Fruit fly (Drosophila melanogaster) whole organism, prepupa: ENCODE measurements around the gene Stt3B.

Source experiments
- Blimp-1 ChIP-seq: fragments of 200-800 bp; sonication (Bioruptor generic); optimal IDR thresholded peaks from 3 replicates; lab custom pipeline; 2017; ENCODE audit warnings: missing biosample characterization, missing genetic modification characterization, mild to moderate bottlenecking, moderate library complexity, missing genetic modification reagents
- CG10631 ChIP-seq: fragments of 200-800 bp; sonication (Bioruptor generic); optimal IDR thresholded peaks from 2 replicates; lab custom pipeline; 2016; ENCODE audit warnings: missing biosample characterization, missing genetic modification characterization
- CG10669 ChIP-seq: fragments of 200-800 bp; sonication (Bioruptor generic); optimal IDR thresholded peaks from 3 replicates; lab custom pipeline; 2018; ENCODE audit warnings: missing biosample characterization, mild to moderate bottlenecking, missing genetic modification characterization, moderate library complexity
- CG11294 ChIP-seq: fragments of 200-800 bp; sonication (Bioruptor generic); IDR thresholded peaks from 2 replicates; pipeline ENCODE4 v1.3.6; 2022; ENCODE audit warnings: missing biosample characterization, missing genetic modification characterization
- CG11762 ChIP-seq: fragments of 200-800 bp; sonication (Bioruptor generic); optimal IDR thresholded peaks from 3 replicates; lab custom pipeline; 2016; ENCODE audit warnings: missing biosample characterization, missing genetic modification characterization; ENCODE audit not compliant: insufficient read depth
- CG11902 ChIP-seq: fragments of 200-800 bp; sonication (Bioruptor generic); optimal IDR thresholded peaks from 3 replicates; lab custom pipeline; 2016; ENCODE audit warnings: missing biosample characterization, missing genetic modification characterization
- CG15336 ChIP-seq: fragments of 200-800 bp; sonication (Bioruptor generic); IDR thresholded peaks from 2 replicates; pipeline ENCODE4 v1.3.6; 2022; ENCODE audit warnings: missing biosample characterization, missing genetic modification characterization
- CG1621 ChIP-seq: fragments of 200-800 bp; sonication (Bioruptor generic); optimal IDR thresholded peaks from 3 replicates; lab custom pipeline; 2018; ENCODE audit warnings: missing biosample characterization, mild to moderate bottlenecking, missing genetic modification characterization
- CG16779 ChIP-seq: fragments of 200-800 bp; sonication (Bioruptor generic); optimal IDR thresholded peaks from 3 replicates; lab custom pipeline; 2017; ENCODE audit warnings: missing biosample characterization, mild to moderate bottlenecking, missing genetic modification characterization
- CG3032 ChIP-seq: fragments of 200-800 bp; optimal IDR thresholded peaks from 2 replicates; lab custom pipeline; 2019; ENCODE audit warnings: missing biosample characterization, mild to moderate bottlenecking, missing genetic modification characterization, moderate library complexity
- CG31627 ChIP-seq: fragments of 200-800 bp; sonication (Bioruptor generic); optimal IDR thresholded peaks from 3 replicates; lab custom pipeline; 2016; ENCODE audit warnings: missing biosample characterization, missing genetic modification characterization
- CG32006 ChIP-seq: fragments of 200-800 bp; sonication (Bioruptor generic); optimal IDR thresholded peaks from 3 replicates; lab custom pipeline; 2017; ENCODE audit warnings: missing biosample characterization, mild to moderate bottlenecking, missing genetic modification characterization
- CG34406 ChIP-seq: fragments of 200-800 bp; sonication (Bioruptor generic); optimal IDR thresholded peaks from 3 replicates; lab custom pipeline; 2016; ENCODE audit warnings: missing biosample characterization, missing genetic modification characterization
- CG3919 ChIP-seq: fragments of 200-800 bp; sonication (Bioruptor generic); optimal IDR thresholded peaks from 3 replicates; lab custom pipeline; 2016; ENCODE audit warnings: missing biosample characterization, missing genetic modification characterization
- CG4318 ChIP-seq: fragments of 200-800 bp; sonication (Bioruptor generic); optimal IDR thresholded peaks from 3 replicates; lab custom pipeline; 2017; ENCODE audit warnings: missing biosample characterization, mild to moderate bottlenecking, missing genetic modification characterization
- CG6163 ChIP-seq: fragments of 200-800 bp; sonication (Bioruptor generic); IDR thresholded peaks from 3 replicates; pipeline ENCODE4 v1.3.6; 2022; ENCODE audit warnings: missing biosample characterization, missing genetic modification characterization
- CG6276 ChIP-seq: fragments of 200-800 bp; sonication (Bioruptor generic); optimal IDR thresholded peaks from 2 replicates; lab custom pipeline; 2017; ENCODE audit warnings: missing biosample characterization, mild to moderate bottlenecking, missing genetic modification characterization
- CG6792 ChIP-seq: fragments of 200-800 bp; sonication (Bioruptor generic); optimal IDR thresholded peaks from 3 replicates; lab custom pipeline; 2016; ENCODE audit warnings: missing biosample characterization, missing genetic modification characterization
- CG6808 ChIP-seq: fragments of 200-800 bp; sonication (Bioruptor generic); optimal IDR thresholded peaks from 3 replicates; lab custom pipeline; 2017; ENCODE audit warnings: missing biosample characterization, missing genetic modification characterization, mild to moderate bottlenecking, moderate library complexity, missing genetic modification reagents
- CG6854 ChIP-seq: fragments of 200-800 bp; sonication (Bioruptor generic); optimal IDR thresholded peaks from 2 replicates; lab custom pipeline; 2017; ENCODE audit warnings: missing biosample characterization, mild to moderate bottlenecking, missing genetic modification characterization
- CG8119 ChIP-seq: fragments of 200-800 bp; sonication (Bioruptor generic); IDR thresholded peaks from 3 replicates; pipeline ENCODE4 v1.3.6; 2022; ENCODE audit warnings: missing biosample characterization, missing genetic modification characterization
- CG8319 ChIP-seq: fragments of 200-800 bp; sonication (Bioruptor generic); optimal IDR thresholded peaks from 3 replicates; lab custom pipeline; 2016; ENCODE audit warnings: missing biosample characterization, missing genetic modification characterization
- CG9139 ChIP-seq: fragments of 200-800 bp; sonication (Bioruptor generic); optimal IDR thresholded peaks from 3 replicates; lab custom pipeline; 2017; ENCODE audit warnings: missing biosample characterization, mild to moderate bottlenecking, missing genetic modification characterization
- Eip75B ChIP-seq: fragments of 200-800 bp; sonication (Bioruptor generic); optimal IDR thresholded peaks from 3 replicates; lab custom pipeline; 2016; ENCODE audit warnings: missing biosample characterization, missing genetic modification characterization
- Eip78C ChIP-seq: fragments of 200-800 bp; sonication (Bioruptor generic); peaks from one replicate; lab custom pipeline; 2016; ENCODE audit warnings: missing biosample characterization, missing genetic modification characterization
- Eip93F ChIP-seq: fragments of 200-800 bp; sonication (Bioruptor generic); optimal IDR thresholded peaks from 2 replicates; lab custom pipeline; 2016; ENCODE audit warnings: missing biosample characterization, mild to moderate bottlenecking, missing genetic modification characterization
- Hr39 ChIP-seq: fragments of 200-800 bp; sonication (Bioruptor generic); optimal IDR thresholded peaks from 2 replicates; lab custom pipeline; 2016; ENCODE audit warnings: missing biosample characterization, missing genetic modification characterization
- Met ChIP-seq: fragments of 200-800 bp; sonication (Bioruptor generic); optimal IDR thresholded peaks from 3 replicates; lab custom pipeline; 2016; ENCODE audit warnings: missing biosample characterization, missing genetic modification characterization
- OdsH ChIP-seq: fragments of 200-800 bp; sonication (Bioruptor generic); optimal IDR thresholded peaks from 3 replicates; lab custom pipeline; 2016; ENCODE audit warnings: missing biosample characterization, missing genetic modification characterization
- Sox102F ChIP-seq: fragments of 200-800 bp; sonication (Bioruptor generic); optimal IDR thresholded peaks from 2 replicates; lab custom pipeline; 2016; ENCODE audit warnings: missing biosample characterization, mild to moderate bottlenecking, missing genetic modification characterization
- Sox14 ChIP-seq: fragments of 200-800 bp; sonication (Bioruptor generic); optimal IDR thresholded peaks from 3 replicates; lab custom pipeline; 2016; ENCODE audit warnings: missing biosample characterization, missing genetic modification characterization
- Sox15 ChIP-seq: fragments of 200-800 bp; sonication (Bioruptor generic); optimal IDR thresholded peaks from 3 replicates; lab custom pipeline; 2016; ENCODE audit warnings: missing biosample characterization, missing genetic modification characterization
- achi ChIP-seq: fragments of 200-800 bp; sonication (Bioruptor generic); optimal IDR thresholded peaks from 3 replicates; lab custom pipeline; 2016; ENCODE audit warnings: missing biosample characterization, missing genetic modification characterization
- cyc ChIP-seq: fragments of 200-800 bp; sonication (Bioruptor generic); optimal IDR thresholded peaks from 3 replicates; lab custom pipeline; 2016; ENCODE audit warnings: missing biosample characterization, missing genetic modification characterization
- dac ChIP-seq: fragments of 200-800 bp; sonication (Bioruptor generic); optimal IDR thresholded peaks from 2 replicates; lab custom pipeline; 2017; ENCODE audit warnings: missing biosample characterization, mild to moderate bottlenecking, missing genetic modification characterization
- dsx ChIP-seq: fragments of 200-800 bp; optimal IDR thresholded peaks from 3 replicates; lab custom pipeline; 2019; ENCODE audit warnings: missing biosample characterization, mild to moderate bottlenecking, missing genetic modification characterization, moderate library complexity; ENCODE audit not compliant: poor library complexity, severe bottlenecking
- esn ChIP-seq: fragments of 200-800 bp; sonication (Bioruptor generic); optimal IDR thresholded peaks from 2 replicates; lab custom pipeline; 2016; ENCODE audit warnings: missing biosample characterization, mild to moderate bottlenecking, missing genetic modification characterization, moderate library complexity
- fd59A ChIP-seq: fragments of 200-800 bp; sonication (Bioruptor generic); optimal IDR thresholded peaks from 2 replicates; lab custom pipeline; 2017; ENCODE audit warnings: missing biosample characterization, mild to moderate bottlenecking, missing genetic modification characterization, missing genetic modification reagents
- fd85E ChIP-seq: fragments of 200-800 bp; sonication (Bioruptor generic); optimal IDR thresholded peaks from 3 replicates; lab custom pipeline; 2016; ENCODE audit warnings: missing biosample characterization, missing genetic modification characterization
- fkh ChIP-seq: fragments of 200-800 bp; sonication (Bioruptor generic); optimal IDR thresholded peaks from 3 replicates; lab custom pipeline; 2017; ENCODE audit warnings: missing biosample characterization, mild to moderate bottlenecking, missing genetic modification characterization, moderate library complexity
- lz ChIP-seq: fragments of 200-800 bp; sonication (Bioruptor generic); optimal IDR thresholded peaks from 3 replicates; lab custom pipeline; 2016; ENCODE audit warnings: missing biosample characterization, missing genetic modification characterization
- net ChIP-seq: fragments of 200-800 bp; sonication (Bioruptor generic); optimal IDR thresholded peaks from 3 replicates; lab custom pipeline; 2016; ENCODE audit warnings: missing biosample characterization, missing genetic modification characterization
- pdm3 ChIP-seq: fragments of 200-800 bp; sonication (Bioruptor generic); optimal IDR thresholded peaks from 3 replicates; lab custom pipeline; 2016; ENCODE audit warnings: missing biosample characterization, missing genetic modification characterization
- svp ChIP-seq: fragments of 200-800 bp; sonication (Bioruptor generic); peaks from one replicate; lab custom pipeline; 2016; ENCODE audit warnings: missing biosample characterization, missing genetic modification characterization
- topi ChIP-seq: fragments of 200-800 bp; sonication (Bioruptor generic); optimal IDR thresholded peaks from 3 replicates; lab custom pipeline; 2016; ENCODE audit warnings: missing biosample characterization, missing genetic modification characterization
- vri ChIP-seq: fragments of 200-800 bp; sonication (Bioruptor generic); optimal IDR thresholded peaks from 3 replicates; lab custom pipeline; 2016; ENCODE audit warnings: missing biosample characterization, mild to moderate bottlenecking, missing genetic modification characterization

Stt3B gene

dm6 chr3R:25032686-25033085, 36.8 kb downstream of the Stt3B start:
- TF ChIP-seq vri (GFP tag; lab: Kevin White, UChicago) (no peak), CG8319 (GFP tag; lab: Kevin White, UChicago) (no peak), CG6163 (no peak), CG32006 (no peak)

dm6 chr3R:25027281-25028219, 41.9 kb downstream of the Stt3B start:
- TF ChIP-seq CG16779 (no peak), CG11902 (GFP tag; lab: Kevin White, UChicago) (no peak), CG3032 (peak; percentile 37), dsx (no peak), vri (GFP tag; lab: Kevin White, UChicago) (peak; percentile 69), Hr39 (no peak), fd85E (GFP tag; lab: Kevin White, UChicago) (no peak), CG15336 (GFP tag; lab: Robert Waterston, UW) (no peak), CG1621 (no peak), CG11294 (GFP tag; lab: Robert Waterston, UW) (no peak), CG31627 (GFP tag; lab: Kevin White, UChicago) (peak; percentile 52), CG6276 (no peak), svp (GFP tag; lab: Kevin White, UChicago) (no peak), CG8319 (GFP tag; lab: Kevin White, UChicago) (no peak), Sox102F (GFP tag; lab: Kevin White, UChicago) (no peak), net (no peak), Sox15 (GFP tag; lab: Kevin White, UChicago) (peak; percentile 44), Blimp-1 (peak; percentile 32), CG34406 (GFP tag; lab: Kevin White, UChicago) (no peak), esn (GFP tag; lab: Kevin White, UChicago) (peak; percentile 81), Sox14 (GFP tag; lab: Kevin White, UChicago) (peak; percentile 64), fkh (GFP tag; lab: Kevin White, UChicago) (peak; percentile 82), Eip93F (GFP tag; lab: Kevin White, UChicago) (peak; percentile 46), OdsH (GFP tag; lab: Kevin White, UChicago) (no peak), CG6792 (GFP tag; lab: Kevin White, UChicago) (peak; percentile 62), CG9139 (GFP tag; lab: Kevin White, UChicago) (no peak), cyc (peak; percentile 38), CG11762 (no peak), Met (GFP tag; lab: Kevin White, UChicago) (no peak), lz (peak; percentile 65), achi (GFP tag; lab: Kevin White, UChicago) (no peak), topi (GFP tag; lab: Kevin White, UChicago) (no peak), CG8119 (GFP tag; lab: Robert Waterston, UW) (0 out of 3 replicates have a peak, but pooled peaks have one; percentile 31)

- peak; percentile 88 for TF ChIP-seq CG34406 (GFP tag; lab: Kevin White, UChicago)
- TF ChIP-seq fd59A (GFP tag; lab: Kevin White, UChicago) = peak; percentile 77
- peak; percentile 88 for TF ChIP-seq achi (GFP tag; lab: Kevin White, UChicago)
- peak; percentile 90 for TF ChIP-seq net
- peak; percentile 62 for TF ChIP-seq Blimp-1
- peak; percentile 97 for TF ChIP-seq Eip78C (GFP tag; lab: Kevin White, UChicago)
- TF ChIP-seq lz = peak; percentile 94
- no peak for TF ChIP-seq fkh (GFP tag; lab: Kevin White, UChicago)
- TF ChIP-seq CG9139 (GFP tag; lab: Kevin White, UChicago) = no peak
- TF ChIP-seq CG6854 = peak; percentile 73
- peak; percentile 77 for TF ChIP-seq dac (GFP tag; lab: Kevin White, UChicago)
- TF ChIP-seq CG4318 = no peak
- peak; percentile 93 for TF ChIP-seq CG10631
- peak; percentile 94 for TF ChIP-seq CG3919 (GFP tag; lab: Kevin White, UChicago)
- peak; percentile 87 for TF ChIP-seq CG10669 (GFP tag; lab: Kevin White, UChicago)
- no peak for TF ChIP-seq CG6808 (GFP tag; lab: Kevin White, UChicago)
- TF ChIP-seq Eip75B (GFP tag; lab: Kevin White, UChicago) = peak; percentile 93
- TF ChIP-seq pdm3 (GFP tag; lab: Kevin White, UChicago) = peak; percentile 95
- no peak for TF ChIP-seq vri (GFP tag; lab: Kevin White, UChicago)
- TF ChIP-seq Sox14 (GFP tag; lab: Kevin White, UChicago) = peak; percentile 93
- peak; percentile 95 for TF ChIP-seq esn (GFP tag; lab: Kevin White, UChicago)
These were observed 44.4 kb downstream of the Stt3B start, which contains the start of the genes EMC6 and Hr96 for dm6 chr3R:25024895-25025557. EMC6 (minus strand) TSS chr3R:25025017. Hr96 (plus strand) TSS chr3R:25025235.
